Worm (Caenorhabditis elegans): ENCODE data around the gene daf-9.

DNA sequence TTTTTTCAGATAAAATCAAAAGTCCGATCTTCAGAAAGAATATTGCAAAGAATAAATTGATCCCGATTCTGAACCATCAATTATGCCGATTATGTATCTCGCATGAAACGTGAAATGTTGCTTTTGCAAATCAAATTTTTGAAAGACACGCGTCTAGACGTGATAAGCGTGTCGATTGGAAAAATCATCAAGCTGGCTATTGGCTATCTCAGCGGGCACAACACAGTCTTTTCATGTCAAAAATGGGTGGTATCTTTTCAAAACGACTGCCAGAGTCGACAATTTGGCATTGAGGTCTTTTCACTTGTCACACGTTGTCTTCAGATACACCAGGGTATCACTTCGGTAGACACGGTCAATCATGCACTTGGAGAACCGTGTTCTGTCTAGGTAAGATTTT lies at the start of gene daf-9:
- TF ChIP-seq nhr-77 (tag; optimal IDR thresholded peaks at IDR 0.05) (no peak), elt-2 (tag; optimal IDR thresholded peaks at IDR 0.05) (no peak), R02D3.7 (tag; optimal IDR thresholded peaks at IDR 0.05) (no peak), nhr-11 (tag; optimal IDR thresholded peaks at IDR 0.05) (no peak), snpc-4 (tag; optimal IDR thresholded peaks at IDR 0.05) (no peak), egl-27 (tag; optimal IDR thresholded peaks at IDR 0.05) (no peak)

Data from whole organism, L3 larva.